Fruit fly (Drosophila melanogaster) whole organism, wandering third instar larva: ENCODE data around the gene CG1233.

ENCODE experiments used
- Abd-B ChIP-seq: fragments of >200 bp; optimal IDR thresholded peaks from 2 replicates; lab custom pipeline; 2017; ENCODE audit warnings: missing biosample characterization, missing genetic modification characterization
- CG32264 ChIP-seq: fragments of 200-800 bp; sonication (Bioruptor generic); optimal IDR thresholded peaks from 2 replicates; lab custom pipeline; 2016; ENCODE audit warnings: missing biosample characterization, missing genetic modification characterization
- CG9705 ChIP-seq: fragments of 200-800 bp; sonication (Bioruptor generic); optimal IDR thresholded peaks from 2 replicates; lab custom pipeline; 2018; ENCODE audit warnings: missing biosample characterization, mild to moderate bottlenecking, missing genetic modification characterization
- CrebA ChIP-seq: fragments of 200-800 bp; sonication (Bioruptor generic); optimal IDR thresholded peaks from 2 replicates; lab custom pipeline; 2016; ENCODE audit warnings: missing biosample characterization, mild to moderate bottlenecking, missing genetic modification characterization, borderline replicate concordance
- Dfd ChIP-seq: fragments of >200 bp; optimal IDR thresholded peaks from 2 replicates; lab custom pipeline; 2017; ENCODE audit warnings: missing biosample characterization, missing genetic modification characterization
- Dif ChIP-seq: fragments of 200-275, 200-300 bp; sonication (Bioruptor generic); optimal IDR thresholded peaks from 2 replicates; lab custom pipeline; 2018; ENCODE audit warnings: missing biosample characterization, missing genetic modification characterization; ENCODE audit not compliant: partially characterized antibody
- GATAd ChIP-seq: sonication (Bioruptor generic); optimal IDR thresholded peaks from 2 replicates; lab custom pipeline; 2016; ENCODE audit warnings: missing biosample characterization, missing genetic modification characterization
- HLH106 ChIP-seq: fragments of 200-800 bp; optimal IDR thresholded peaks from 3 replicates; lab custom pipeline; 2019; ENCODE audit warnings: missing biosample characterization, mild to moderate bottlenecking, missing genetic modification characterization, moderate library complexity
- Hnf4 ChIP-seq: fragments of 200-800 bp; sonication (Bioruptor generic); optimal IDR thresholded peaks from 2 replicates; lab custom pipeline; 2016; ENCODE audit warnings: missing biosample characterization, mild to moderate bottlenecking, missing genetic modification characterization
- Hr78 ChIP-seq: fragments of >200 bp; optimal IDR thresholded peaks from 2 replicates; lab custom pipeline; 2017; ENCODE audit warnings: missing biosample characterization, missing genetic modification characterization
- Hr83 ChIP-seq: fragments of 200-300 bp; sonication (Bioruptor generic); optimal IDR thresholded peaks from 2 replicates; lab custom pipeline; 2016; ENCODE audit warnings: missing biosample characterization, mild to moderate bottlenecking, missing genetic modification characterization, moderate library complexity; ENCODE audit not compliant: poor library complexity, severe bottlenecking
- Jra ChIP-seq: sonication (Bioruptor generic); optimal IDR thresholded peaks from 2 replicates; lab custom pipeline; 2016; ENCODE audit warnings: missing biosample characterization, missing genetic modification characterization
- Mio ChIP-seq: sonication (Bioruptor generic); optimal IDR thresholded peaks from 2 replicates; lab custom pipeline; 2016; ENCODE audit warnings: missing biosample characterization, missing genetic modification characterization
- Myc ChIP-seq: fragments of >200 bp; optimal IDR thresholded peaks from 2 replicates; lab custom pipeline; 2017
- N ChIP-seq: fragments of >200 bp; optimal IDR thresholded peaks from 2 replicates; lab custom pipeline; 2018; ENCODE audit warnings: missing biosample characterization, missing external identifiers, missing genetic modification characterization
- OdsH ChIP-seq: fragments of 200-800 bp; sonication (Bioruptor generic); optimal IDR thresholded peaks from 2 replicates; lab custom pipeline; 2016; ENCODE audit warnings: missing biosample characterization, mild to moderate bottlenecking, missing genetic modification characterization
- Rel ChIP-seq, 2 experiments: fragments of 200-800 bp; sonication (Bioruptor generic) in 1 of 2; optimal IDR thresholded peaks; 2 replicates in 1 of 2; 3 replicates in 1 of 2; lab custom pipeline; 2016 to 2019; ENCODE audit warnings: mild to moderate bottlenecking in 2 of 2, missing biosample characterization in 2 of 2, missing genetic modification characterization in 2 of 2, moderate library complexity in 1 of 2
- Sp1 ChIP-seq: fragments of 200-800 bp; sonication (Bioruptor generic); optimal IDR thresholded peaks from 3 replicates; lab custom pipeline; 2019; ENCODE audit warnings: missing biosample characterization, mild to moderate bottlenecking, missing genetic modification characterization, moderate library complexity
- Vsx2 ChIP-seq: fragments of 200-300, 225-300 bp; sonication (Bioruptor generic); optimal IDR thresholded peaks from 2 replicates; lab custom pipeline; 2018; ENCODE audit warnings: missing biosample characterization, missing genetic modification characterization; ENCODE audit not compliant: partially characterized antibody
- br ChIP-seq: fragments of 200-800 bp; sonication (Bioruptor generic); optimal IDR thresholded peaks from 2 replicates; lab custom pipeline; 2016; ENCODE audit warnings: missing biosample characterization, missing genetic modification characterization
- brk ChIP-seq: fragments of 200-800 bp; sonication (Bioruptor generic); optimal IDR thresholded peaks from 2 replicates; lab custom pipeline; 2016; ENCODE audit warnings: missing biosample characterization, mild to moderate bottlenecking, missing genetic modification characterization
- dl ChIP-seq, 2 experiments: fragments of 175-275, 200-275 bp in 1 of 2; fragments of 200-275 bp in 1 of 2; sonication (Bioruptor generic); optimal IDR thresholded peaks; lab custom pipeline; 2018; ENCODE audit warnings: mild to moderate bottlenecking in 2 of 2, missing biosample characterization in 2 of 2, missing genetic modification characterization in 2 of 2, moderate library complexity in 2 of 2; ENCODE audit not compliant: partially characterized antibody in 2 of 2, insufficient read depth in 1 of 2
- dmrt93B ChIP-seq: fragments of 200-800 bp; sonication (Bioruptor generic); optimal IDR thresholded peaks from 2 replicates; lab custom pipeline; 2018; ENCODE audit warnings: missing biosample characterization, mild to moderate bottlenecking, missing genetic modification characterization
- dsf ChIP-seq: sonication (Bioruptor generic); optimal IDR thresholded peaks from 2 replicates; lab custom pipeline; 2016; ENCODE audit warnings: missing biosample characterization, missing genetic modification characterization, borderline replicate concordance
- ey ChIP-seq: fragments of 200-800 bp; sonication (Bioruptor generic); optimal IDR thresholded peaks from 2 replicates; lab custom pipeline; 2016; ENCODE audit warnings: missing biosample characterization, missing genetic modification characterization
- foxo ChIP-seq, 2 experiments: fragments of 200-800 bp; sonication (Bioruptor generic); optimal IDR thresholded peaks; 2 replicates in 1 of 2; 3 replicates in 1 of 2; lab custom pipeline; 2016 to 2017; ENCODE audit warnings: missing biosample characterization in 2 of 2, missing genetic modification characterization in 2 of 2
- fru ChIP-seq: fragments of 200-800 bp; sonication (Bioruptor generic); optimal IDR thresholded peaks from 3 replicates; lab custom pipeline; 2016; ENCODE audit warnings: missing biosample characterization, mild to moderate bottlenecking, missing genetic modification characterization
- h ChIP-seq: fragments of 200-800 bp; sonication (Bioruptor generic); optimal IDR thresholded peaks from 3 replicates; lab custom pipeline; 2016; ENCODE audit warnings: missing biosample characterization, mild to moderate bottlenecking, missing genetic modification characterization
- jim ChIP-seq: fragments of 175-275, 200-325 bp; sonication (Bioruptor generic); optimal IDR thresholded peaks from 2 replicates; lab custom pipeline; 2016; ENCODE audit warnings: missing biosample characterization, mild to moderate bottlenecking, missing genetic modification characterization
- lola ChIP-seq: fragments of >200 bp; optimal IDR thresholded peaks from 2 replicates; lab custom pipeline; 2017; ENCODE audit warnings: missing biosample characterization, missing genetic modification characterization
- pan ChIP-seq: fragments of >200 bp; optimal IDR thresholded peaks from 2 replicates; lab custom pipeline; 2017
- psq ChIP-seq: fragments of 200-800 bp; sonication (Bioruptor generic); optimal IDR thresholded peaks from 3 replicates; lab custom pipeline; 2017; ENCODE audit warnings: missing biosample characterization, mild to moderate bottlenecking, missing genetic modification characterization, moderate library complexity
- rgr ChIP-seq: fragments of 200-800 bp; sonication (Bioruptor generic); optimal IDR thresholded peaks from 3 replicates; lab custom pipeline; 2016; ENCODE audit warnings: missing biosample characterization, mild to moderate bottlenecking, missing genetic modification characterization
- sage ChIP-seq: fragments of 200-800 bp; sonication (Bioruptor generic); optimal IDR thresholded peaks from 2 replicates; lab custom pipeline; 2016; ENCODE audit warnings: missing biosample characterization, mild to moderate bottlenecking, missing genetic modification characterization
- sv ChIP-seq: fragments of 200-800 bp; sonication (Bioruptor generic); optimal IDR thresholded peaks from 3 replicates; lab custom pipeline; 2016; ENCODE audit warnings: missing biosample characterization, missing genetic modification characterization
- tai ChIP-seq: sonication (Bioruptor generic); optimal IDR thresholded peaks from 2 replicates; lab custom pipeline; 2016; ENCODE audit warnings: missing biosample characterization, missing genetic modification characterization
- usp ChIP-seq: fragments of >200 bp; optimal IDR thresholded peaks from 2 replicates; lab custom pipeline; 2017; ENCODE audit warnings: missing biosample characterization, missing genetic modification characterization
- woc ChIP-seq: sonication (Bioruptor generic); optimal IDR thresholded peaks from 2 replicates; lab custom pipeline; 2016; ENCODE audit warnings: missing biosample characterization, mild to moderate bottlenecking, missing genetic modification characterization

CG1233 gene

dm6 chr3L:377222-378071 is 16.2 kb downstream of the CG1233 start:
- TF ChIP-seq lola (GFP tag; lab: Kevin White, UChicago): no peak
- TF ChIP-seq CG32264 (GFP tag; lab: Kevin White, UChicago): no peak
- peak; percentile 73 for TF ChIP-seq fru (GFP tag; lab: Kevin White, UChicago)
- TF ChIP-seq dl (GFP tag; optimal IDR thresholded peaks at IDR 0.05; lab: Kevin White, UChicago; ENCODE audit: insufficient read depth in 1 of 2, partially characterized antibody in 2 of 2): no peak
- no peak for TF ChIP-seq Abd-B (GFP tag; lab: Kevin White, UChicago)
- no peak for TF ChIP-seq CrebA
- peak; percentile 63 for TF ChIP-seq dmrt93B (GFP tag; lab: Kevin White, UChicago)
- TF ChIP-seq Dif (GFP tag; lab: Kevin White, UChicago): no peak
- TF ChIP-seq Hr83 (GFP tag; lab: Kevin White, UChicago): no peak
- no peak for TF ChIP-seq dsf (GFP tag; lab: Kevin White, UChicago)
- TF ChIP-seq Hr78 (GFP tag; lab: Kevin White, UChicago): no peak
- peak; percentile 43 for TF ChIP-seq ey (GFP tag; lab: Kevin White, UChicago)
- TF ChIP-seq usp (GFP tag; lab: Kevin White, UChicago): no peak
- TF ChIP-seq Sp1 (GFP tag; lab: Kevin White, UChicago): peak; percentile 84
- peak; percentile 74 for TF ChIP-seq OdsH
- TF ChIP-seq HLH106 (tag; lab: Kevin White, UChicago): peak; percentile 85
- peak; percentile 54 for TF ChIP-seq h (GFP tag; lab: Kevin White, UChicago)
- no peak for TF ChIP-seq Mio (GFP tag; lab: Kevin White, UChicago)
- peak; percentile 69 for TF ChIP-seq psq (GFP tag; lab: Kevin White, UChicago)
- TF ChIP-seq foxo (GFP tag; optimal IDR thresholded peaks at IDR 0.05; lab: Kevin White, UChicago): peak in 1 of 2 experiments; percentile 78
- TF ChIP-seq Rel (GFP tag; optimal IDR thresholded peaks at IDR 0.05; lab: Kevin White, UChicago): no peak
- no peak for TF ChIP-seq Rel (tag; optimal IDR thresholded peaks at IDR 0.05; lab: Kevin White, UChicago)
- TF ChIP-seq woc (GFP tag; lab: Kevin White, UChicago): no peak
- no peak for TF ChIP-seq GATAd (GFP tag; lab: Kevin White, UChicago)
- TF ChIP-seq CG9705 (GFP tag; lab: Kevin White, UChicago): peak; percentile 49
- TF ChIP-seq tai: no peak
- peak; percentile 69 for TF ChIP-seq rgr (GFP tag; lab: Kevin White, UChicago)
- no peak for TF ChIP-seq jim (GFP tag; lab: Kevin White, UChicago)
- TF ChIP-seq Vsx2 (GFP tag; lab: Kevin White, UChicago): no peak
- no peak for TF ChIP-seq pan (lab: Kevin White, UChicago)
- TF ChIP-seq Jra (GFP tag; lab: Kevin White, UChicago): no peak
- TF ChIP-seq Myc: no peak
- no peak for TF ChIP-seq N (GFP tag; lab: Kevin White, UChicago)
- TF ChIP-seq sv (GFP tag; lab: Kevin White, UChicago): peak; percentile 70
- TF ChIP-seq Dfd: no peak
- TF ChIP-seq Hnf4 (GFP tag; lab: Kevin White, UChicago): no peak
- TF ChIP-seq br: peak; percentile 46
- no peak for TF ChIP-seq sage
- TF ChIP-seq brk (GFP tag; lab: Kevin White, UChicago): peak; percentile 74
- TF ChIP-seq, all 38 proteins: peak for 14

- TF ChIP-seq h (GFP tag; lab: Kevin White, UChicago): no peak
- no peak for TF ChIP-seq sv (GFP tag; lab: Kevin White, UChicago)
- TF ChIP-seq Vsx2 (GFP tag; lab: Kevin White, UChicago): peak; percentile 55
- TF ChIP-seq usp (GFP tag; lab: Kevin White, UChicago): no peak
- TF ChIP-seq Jra (GFP tag; lab: Kevin White, UChicago): no peak
- no peak for TF ChIP-seq dmrt93B (GFP tag; lab: Kevin White, UChicago)
- peak in 1 of 2 experiments; percentile 44 for TF ChIP-seq dl (GFP tag; optimal IDR thresholded peaks at IDR 0.05; lab: Kevin White, UChicago; ENCODE audit: insufficient read depth in 1 of 2, partially characterized antibody in 2 of 2)
- TF ChIP-seq Dif (GFP tag; lab: Kevin White, UChicago): peak; percentile 51
- TF ChIP-seq sage: no peak
- TF ChIP-seq Rel (GFP tag; optimal IDR thresholded peaks at IDR 0.05; lab: Kevin White, UChicago): no peak
- no peak for TF ChIP-seq Rel (tag; optimal IDR thresholded peaks at IDR 0.05; lab: Kevin White, UChicago)
- TF ChIP-seq fru (GFP tag; lab: Kevin White, UChicago): no peak
These were observed 16.8 kb downstream of the CG1233 start for dm6 chr3L:378072-378423.
